Worm (Caenorhabditis elegans): ENCODE results near the gene F57A8.7.

DNA sequence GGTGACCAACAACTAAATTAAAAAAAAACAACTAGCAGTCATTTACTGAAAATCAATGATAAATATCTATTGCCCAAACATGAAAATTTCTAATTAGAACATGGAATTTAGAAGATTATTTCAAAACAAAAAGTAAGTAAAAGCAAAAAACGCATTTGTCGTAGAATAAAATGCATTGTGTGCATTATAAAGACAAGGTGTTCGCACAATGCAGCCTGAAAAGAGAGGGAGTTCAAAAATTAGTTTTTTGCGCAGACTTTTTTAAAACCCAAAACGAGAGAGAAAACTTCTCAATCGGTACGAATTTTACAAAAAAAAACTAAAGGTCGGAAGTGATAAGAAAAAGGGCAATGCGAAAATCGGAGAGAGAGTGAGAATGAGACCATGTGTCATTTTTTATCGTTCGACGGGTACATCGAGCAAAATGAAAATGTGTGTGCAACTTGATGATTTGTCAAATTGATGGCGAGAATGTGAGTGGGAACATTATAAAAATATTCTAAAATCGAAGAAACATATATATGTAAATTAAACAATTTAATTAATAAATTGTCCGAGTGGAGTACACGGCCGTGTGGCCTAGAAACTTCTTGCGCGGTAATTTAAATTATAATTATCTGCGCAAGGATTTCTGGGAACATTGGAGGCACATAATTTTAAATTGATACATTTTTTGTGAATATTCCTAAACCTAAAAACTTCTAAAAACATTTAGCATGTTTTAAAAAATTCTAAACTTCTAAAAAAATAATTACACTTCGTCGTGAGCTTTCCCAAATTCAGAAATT, 44.0 kb upstream of the F57A8.7 start:
- TF ChIP-seq pqm-1 (tag; optimal IDR thresholded peaks at IDR 0.05) (no peak), hlh-4 (tag; optimal IDR thresholded peaks at IDR 0.05) (no peak), nhr-28 (tag; optimal IDR thresholded peaks at IDR 0.05) (no peak)
